Fruit fly (Drosophila melanogaster): ENCODE results near the gene CG33303.

The CG33303 gene

DNA sequence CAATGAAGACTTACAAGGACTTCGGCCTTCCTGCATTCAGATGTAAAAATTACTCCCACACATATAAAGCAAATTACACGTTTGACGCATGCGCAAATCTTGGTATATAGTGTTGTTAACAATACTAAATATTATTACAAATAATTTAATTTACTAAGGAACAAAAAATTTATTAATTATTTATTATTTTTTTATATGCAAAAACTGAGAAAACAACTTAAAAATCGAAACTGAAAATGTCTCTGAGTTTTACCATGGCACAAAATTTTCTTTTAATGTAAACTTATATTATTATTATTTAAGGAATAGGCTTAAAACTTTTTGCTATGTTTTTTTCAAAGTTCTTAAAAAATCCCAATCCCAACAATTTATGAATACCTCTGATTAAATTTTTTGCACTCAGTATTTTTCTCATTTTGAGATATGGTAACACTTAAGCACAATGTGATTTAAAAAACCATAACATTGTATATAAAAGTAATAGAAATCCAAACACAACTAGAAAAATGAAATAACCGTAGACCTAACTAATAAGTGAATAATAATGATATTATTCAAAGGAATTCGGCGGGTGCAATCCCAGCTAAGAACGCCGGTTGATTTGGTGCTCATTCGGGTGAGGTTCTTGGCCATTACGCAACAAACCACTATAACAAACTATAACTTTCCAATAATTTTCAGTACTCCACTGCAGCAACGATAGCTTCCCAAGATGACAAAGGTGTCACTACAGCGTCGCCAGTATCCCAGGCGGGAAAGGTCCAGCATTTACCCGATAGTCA lies 44.3 kb downstream of the CG33303 start, which contains the start of the genes Schip1 and Cox10:
TSS of gene Schip1 (minus strand) at position 51 of the 782 bp plus-strand sequence.
TSS of gene Cox10 (plus strand) at position 406 of the 782 bp plus-strand sequence.
- TF ChIP-seq Pif1A (GFP tag; optimal IDR thresholded peaks at IDR 0.05): no peak
- TF ChIP-seq CG32121 (GFP tag; IDR thresholded peaks at IDR 0.05): no peak
- TF ChIP-seq CG10348 (GFP tag; IDR thresholded peaks at IDR 0.05): no peak
- TF ChIP-seq CG17806 (tag; optimal IDR thresholded peaks at IDR 0.05): no peak
- TF ChIP-seq gl (tag; optimal IDR thresholded peaks at IDR 0.05): no peak
- TF ChIP-seq CG4496 (GFP tag; IDR thresholded peaks at IDR 0.05): no peak
- TF ChIP-seq CG13204 (GFP tag; optimal IDR thresholded peaks at IDR 0.05): no peak
- no peak for TF ChIP-seq Pif1B (GFP tag; optimal IDR thresholded peaks at IDR 0.05)
- TF ChIP-seq rn (GFP tag; IDR thresholded peaks at IDR 0.05): no peak
- TF ChIP-seq CG9948 (tag; optimal IDR thresholded peaks at IDR 0.05): no peak

DNA sequence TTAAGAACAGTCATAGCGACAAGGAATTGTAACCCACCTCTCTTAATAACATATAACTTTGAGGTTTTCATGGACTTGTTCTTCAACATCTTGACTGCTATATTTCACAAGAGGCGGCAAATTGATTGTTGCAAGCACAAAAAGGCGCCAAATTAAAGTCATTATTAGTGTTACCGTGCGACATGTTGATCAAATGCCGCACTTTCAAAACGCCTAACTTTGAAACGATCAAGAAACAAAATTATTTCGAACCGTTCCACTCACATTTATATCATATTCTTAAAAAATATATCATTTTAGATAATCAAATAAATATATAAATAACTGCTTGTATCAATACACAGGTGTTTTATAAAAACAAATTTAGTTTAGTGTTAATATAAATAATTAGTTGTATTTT lies 47.8 kb downstream of the CG33303 start, which contains the start of gene RnrL:
TSS of gene RnrL (minus strand) at position 154 of the 400 bp plus-strand sequence.
- TF ChIP-seq CG34367 (tag; optimal IDR thresholded peaks at IDR 0.05): no peak
- TF ChIP-seq Ets98B (GFP tag; IDR thresholded peaks at IDR 0.05): no peak
- TF ChIP-seq Pif1B (GFP tag; optimal IDR thresholded peaks at IDR 0.05): no peak
- no peak for TF ChIP-seq CG17806 (tag; optimal IDR thresholded peaks at IDR 0.05)
- TF ChIP-seq CG32121 (GFP tag; IDR thresholded peaks at IDR 0.05): no peak
- TF ChIP-seq CG4496 (GFP tag; IDR thresholded peaks at IDR 0.05): no peak
- TF ChIP-seq EcR (GFP tag; optimal IDR thresholded peaks at IDR 0.05): no peak
- no peak for TF ChIP-seq rn (GFP tag; IDR thresholded peaks at IDR 0.05)
- no peak for TF ChIP-seq CG13204 (GFP tag; optimal IDR thresholded peaks at IDR 0.05)
- TF ChIP-seq CG14655 (GFP tag; optimal IDR thresholded peaks at IDR 0.05): no peak
- no peak for TF ChIP-seq Pif1A (GFP tag; optimal IDR thresholded peaks at IDR 0.05)
- TF ChIP-seq CG9948 (tag; optimal IDR thresholded peaks at IDR 0.05): no peak
- TF ChIP-seq CG15710 (tag; optimal IDR thresholded peaks at IDR 0.05): no peak
- TF ChIP-seq CG8301 (tag; optimal IDR thresholded peaks at IDR 0.05): no peak
- TF ChIP-seq D1 (tag; optimal IDR thresholded peaks at IDR 0.05): no peak
- no peak for TF ChIP-seq Snoo (tag; optimal IDR thresholded peaks at IDR 0.05)
- TF ChIP-seq fd96Ca (GFP tag; IDR thresholded peaks at IDR 0.05): no peak
- TF ChIP-seq CG10348 (GFP tag; IDR thresholded peaks at IDR 0.05): no peak
- no peak for TF ChIP-seq CG8159 (tag; optimal IDR thresholded peaks at IDR 0.05)
- no peak for TF ChIP-seq CG12605 (GFP tag; IDR thresholded peaks at IDR 0.05)

Data from whole organism, pupa.